Worm (Caenorhabditis elegans): ENCODE measurements around the gene C02F4.4.

The C02F4.4 gene

DNA sequence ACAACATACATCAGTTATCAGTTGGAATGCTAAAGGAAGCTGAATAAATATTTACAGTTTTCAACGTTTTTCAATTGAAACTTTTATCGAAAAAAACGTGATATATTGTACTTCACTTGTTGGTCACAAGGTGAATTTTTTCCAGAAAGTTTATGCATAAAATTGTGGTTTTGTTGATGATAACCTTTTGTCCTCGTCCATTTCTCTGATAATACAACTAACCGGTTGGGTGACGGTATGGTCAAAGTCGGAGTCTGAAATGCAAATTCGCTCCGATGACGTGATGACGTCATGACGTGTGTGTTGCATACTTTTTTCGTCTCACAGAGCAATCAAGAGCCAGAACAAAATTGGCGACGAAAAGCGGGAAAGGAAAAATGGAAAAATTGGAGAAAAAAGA, 3.6 kb downstream of the C02F4.4 start:
- TF ChIP-seq unc-62 (GFP tag; optimal IDR thresholded peaks at IDR 0.05) = no peak

DNA sequence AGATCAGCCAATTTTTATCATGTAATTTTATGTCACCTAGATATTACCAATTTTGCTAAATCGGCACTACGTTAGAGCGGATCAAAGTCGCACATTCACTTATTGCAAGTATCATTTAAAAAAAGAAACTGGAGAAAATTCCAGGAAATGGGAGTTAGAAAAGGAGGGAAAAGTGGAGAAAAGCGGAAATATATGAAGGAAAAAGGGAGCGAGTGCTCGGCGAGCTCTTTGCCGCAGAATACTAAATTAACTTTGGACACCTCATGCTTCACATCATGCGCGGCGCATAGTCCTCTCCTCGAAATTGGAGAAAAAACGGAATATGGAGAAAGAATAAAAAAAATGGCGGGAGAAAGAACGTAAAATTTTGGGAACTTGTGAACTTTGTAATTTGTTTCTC, 7.4 kb downstream of the C02F4.4 start:
- no peak for TF ChIP-seq unc-62 (GFP tag; optimal IDR thresholded peaks at IDR 0.05)

DNA sequence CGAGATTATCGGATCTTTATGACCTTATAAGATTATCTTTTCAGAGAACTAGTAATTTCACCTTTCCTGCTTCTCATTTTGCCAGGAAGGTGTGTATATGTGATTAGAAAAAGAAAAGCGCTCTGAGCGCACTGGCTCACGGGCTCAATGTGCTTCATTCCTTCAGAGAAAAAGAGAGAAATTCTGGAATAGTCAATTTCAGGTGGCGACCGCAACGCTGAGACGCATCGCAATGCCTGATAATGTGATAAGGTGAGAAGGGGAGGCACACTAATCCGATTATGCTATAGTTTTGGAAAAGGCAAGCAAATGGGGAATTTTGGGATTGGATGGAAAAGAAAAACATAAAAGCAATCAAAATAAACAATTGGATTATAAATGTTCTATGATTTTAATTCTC, 9.0 kb downstream of the C02F4.4 start:
- no peak for TF ChIP-seq unc-62 (GFP tag; optimal IDR thresholded peaks at IDR 0.05)

DNA sequence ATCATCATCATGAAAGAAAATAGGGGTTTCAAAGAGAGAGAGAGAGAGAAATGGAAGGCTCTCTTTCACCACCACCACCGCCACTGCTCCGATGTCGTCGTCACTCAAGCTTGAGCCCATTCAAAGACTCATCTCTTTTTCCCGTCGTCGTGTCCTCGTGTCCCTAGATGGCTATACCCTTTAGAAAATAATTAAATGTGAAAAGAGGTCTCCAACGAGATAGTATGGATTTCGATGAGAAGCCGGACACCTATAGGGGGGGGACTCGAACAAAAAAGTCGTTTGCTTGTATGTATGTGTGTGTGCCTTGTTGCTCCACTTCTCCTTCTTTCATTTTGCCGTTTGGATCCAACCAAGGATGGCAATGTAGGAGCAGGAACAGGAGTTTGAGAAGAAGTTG, 10.0 kb downstream of the C02F4.4 start:
- no peak for TF ChIP-seq unc-62 (GFP tag; optimal IDR thresholded peaks at IDR 0.05)

DNA sequence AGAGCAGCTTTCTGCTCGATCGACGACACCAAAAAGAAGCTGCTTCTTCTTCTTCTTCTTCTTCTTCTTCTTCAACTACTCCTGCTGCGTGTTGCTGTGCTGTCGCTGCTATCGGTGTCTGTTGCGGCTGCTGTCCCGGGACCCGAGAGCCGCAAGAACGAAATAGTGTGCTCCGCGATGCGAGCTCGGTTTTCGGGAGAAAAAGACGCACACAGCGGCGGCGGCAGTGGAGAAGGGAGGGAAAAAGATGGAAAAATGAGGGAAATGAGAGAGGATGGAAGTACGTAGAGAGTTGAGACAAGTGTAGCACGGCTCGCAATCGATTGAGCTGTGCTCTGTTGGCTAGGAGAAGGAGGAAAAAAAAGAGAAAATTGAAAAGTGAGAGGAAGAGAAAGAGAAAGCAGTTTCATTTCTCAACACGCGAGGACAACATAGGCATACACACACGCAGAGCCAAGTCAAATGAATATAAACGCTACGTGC, 11.2 kb downstream of the C02F4.4 start:
- no peak for TF ChIP-seq unc-62 (GFP tag; optimal IDR thresholded peaks at IDR 0.05)

DNA sequence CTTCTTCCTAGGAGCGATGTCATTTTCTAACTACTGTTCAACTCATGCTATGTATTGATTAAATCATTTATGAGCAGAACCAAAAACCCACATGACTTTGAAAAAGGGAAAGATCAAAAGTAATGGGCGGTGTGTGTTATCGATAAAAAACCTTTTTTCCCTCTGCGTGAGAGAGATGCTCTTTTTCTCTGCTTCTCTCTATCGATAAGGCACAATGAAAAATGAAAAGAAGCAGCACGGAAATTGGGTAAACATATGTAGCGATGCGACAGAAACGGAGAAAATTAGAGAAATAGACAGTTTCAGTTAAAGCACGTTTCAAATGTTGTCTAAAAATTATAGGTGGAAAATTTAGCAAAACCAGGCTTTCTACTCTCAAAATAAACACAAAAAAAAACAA, 12.7 kb downstream of the C02F4.4 start:
- no peak for TF ChIP-seq unc-62 (GFP tag; optimal IDR thresholded peaks at IDR 0.05)

DNA sequence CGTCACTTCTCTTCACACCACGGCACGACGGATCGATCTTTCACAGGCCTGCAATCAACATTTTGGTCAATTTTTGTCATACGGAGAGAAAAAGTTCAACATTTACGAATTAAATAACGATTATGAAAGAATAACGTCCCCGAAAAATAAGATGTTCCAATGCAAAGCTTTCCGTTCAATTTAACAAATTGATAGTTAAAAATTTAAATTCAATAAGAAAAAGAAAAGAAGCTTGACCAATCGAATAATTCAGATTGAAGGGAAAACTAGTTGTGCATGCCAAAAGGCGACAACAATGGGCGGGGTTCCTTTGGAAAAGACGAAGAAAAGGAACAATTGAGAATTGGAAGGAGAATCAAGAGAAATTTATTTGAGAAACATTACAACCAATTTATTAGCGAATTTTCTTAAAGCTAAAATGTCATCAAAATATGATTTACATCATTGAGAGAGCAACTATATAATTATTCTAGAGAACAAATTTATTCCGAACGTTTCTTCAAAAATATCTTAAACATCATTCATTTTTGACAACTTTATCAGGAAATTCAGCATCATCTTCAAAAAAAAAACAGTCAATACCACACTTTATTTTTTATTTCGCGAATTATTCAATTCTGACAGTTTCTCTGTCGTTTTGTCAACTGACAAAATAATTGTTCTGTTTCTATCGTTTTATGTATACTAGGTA, 13.3 kb downstream of the C02F4.4 start, which contains the start of gene tax-6:
tax-6 (minus strand) TSS at position 51 of the 691 bp plus-strand sequence.
- no peak for TF ChIP-seq unc-62 (GFP tag; optimal IDR thresholded peaks at IDR 0.05)

DNA sequence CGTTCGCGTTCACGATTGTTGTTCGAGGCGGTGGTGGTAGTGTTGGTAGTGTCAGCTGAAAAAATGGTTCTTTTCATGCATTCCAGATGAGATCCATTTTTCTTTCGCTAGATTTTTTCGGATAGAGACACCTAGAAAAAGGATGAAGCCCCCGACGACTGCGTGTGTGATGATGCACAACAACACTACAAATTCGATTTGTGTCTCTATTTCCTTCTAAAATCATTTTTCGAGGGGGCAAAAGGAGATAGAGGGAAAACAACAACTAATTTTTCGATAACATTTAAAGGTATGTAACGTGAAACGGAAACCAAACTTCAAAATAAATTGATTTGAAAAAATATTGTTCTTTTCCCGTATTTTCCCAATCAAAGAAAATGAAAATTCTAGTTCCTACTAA, 14.5 kb downstream of the C02F4.4 start:
- TF ChIP-seq unc-62 (GFP tag; optimal IDR thresholded peaks at IDR 0.05) = no peak

DNA sequence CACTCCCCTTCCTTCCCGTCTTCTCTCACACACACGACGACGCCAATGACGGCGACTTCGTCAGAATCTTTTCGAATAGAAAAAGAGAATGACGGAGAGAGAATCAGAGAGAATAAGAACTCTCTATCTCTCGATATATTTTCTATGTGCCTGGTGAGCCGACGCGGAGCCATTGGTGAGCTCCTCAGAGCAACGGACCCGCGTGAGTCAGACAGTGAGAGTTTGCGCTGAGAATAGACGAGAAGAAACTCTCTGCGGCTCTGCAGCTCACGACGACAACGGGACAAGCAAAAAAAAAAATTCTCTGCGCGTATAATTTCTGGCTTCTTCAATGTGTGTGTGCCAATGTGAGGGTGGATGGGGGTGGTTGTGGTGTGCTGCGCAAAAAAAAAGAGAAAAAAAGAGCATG, 15.1 kb downstream of the C02F4.4 start:
- TF ChIP-seq unc-62 (GFP tag; optimal IDR thresholded peaks at IDR 0.05) = no peak

DNA sequence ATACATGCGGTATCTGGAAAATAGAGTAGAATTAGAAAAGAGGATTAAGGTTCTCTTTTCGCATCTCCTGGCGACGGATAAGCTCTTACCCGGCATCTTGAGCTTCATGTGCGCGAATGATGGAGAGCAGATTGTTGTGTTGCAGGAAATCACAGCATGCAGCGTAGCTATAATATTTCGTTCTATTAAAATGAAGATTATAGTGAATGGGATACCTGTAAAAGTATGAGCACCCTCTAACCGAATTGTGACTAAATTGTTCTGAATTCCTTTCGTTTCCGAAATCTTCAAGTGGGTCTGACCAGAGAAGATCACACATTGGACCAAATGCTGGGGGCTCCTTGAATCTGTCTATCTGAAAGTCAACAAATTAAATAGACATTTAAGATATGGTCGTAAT, 16.6 kb downstream of the C02F4.4 start:
- TF ChIP-seq unc-62 (GFP tag; optimal IDR thresholded peaks at IDR 0.05) = no peak

DNA sequence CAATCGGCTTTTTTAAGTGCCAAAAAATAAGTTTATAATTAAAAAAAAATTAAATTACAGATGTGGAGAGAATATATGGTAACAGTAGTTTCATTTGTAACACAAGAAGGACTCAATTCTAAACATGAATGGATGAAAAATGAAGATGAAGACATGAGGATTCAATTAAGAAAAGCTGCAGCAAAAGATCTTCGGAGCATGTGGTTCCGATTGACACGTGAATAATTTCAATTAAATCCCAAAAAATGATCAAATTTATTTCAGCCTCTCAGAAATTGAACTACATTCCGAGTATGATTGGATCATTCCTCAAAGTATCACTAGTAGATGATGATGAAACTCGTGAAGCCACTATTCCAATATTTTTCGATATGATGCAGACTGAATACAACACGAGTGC, 25.6 kb downstream of the C02F4.4 start:
- no peak for TF ChIP-seq unc-62 (GFP tag; optimal IDR thresholded peaks at IDR 0.05)

DNA sequence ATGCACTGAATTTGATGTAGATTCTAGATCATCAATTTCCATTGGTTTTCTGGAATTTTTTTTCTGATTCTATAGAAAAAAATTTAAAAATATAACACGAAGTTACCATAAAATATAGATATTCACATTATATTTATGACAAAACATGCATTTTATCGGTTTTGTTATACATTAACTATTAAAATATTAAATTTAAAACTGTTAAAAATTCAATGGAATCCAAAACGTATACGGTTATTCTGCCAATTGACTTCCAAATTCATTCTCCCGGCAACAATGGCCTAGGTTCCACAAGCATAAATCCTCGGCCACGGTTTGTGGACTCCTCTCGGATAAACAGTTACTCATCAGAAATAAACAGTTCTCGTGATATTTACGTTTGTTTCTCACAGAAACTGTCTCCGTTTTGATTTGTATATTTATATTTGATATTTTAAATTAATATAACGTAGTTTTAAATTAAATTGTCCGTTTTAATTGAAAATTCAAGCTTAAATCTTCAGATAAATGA, 31.4 kb downstream of the C02F4.4 start, which contains the start of the genes F01D4.5 and ced-5:
F01D4.5 (minus strand) TSS at position 51 of the 511 bp plus-strand sequence.
ced-5 (plus strand) TSS at position 504 of the 511 bp plus-strand sequence.
- no peak for TF ChIP-seq unc-62 (GFP tag; optimal IDR thresholded peaks at IDR 0.05)

DNA sequence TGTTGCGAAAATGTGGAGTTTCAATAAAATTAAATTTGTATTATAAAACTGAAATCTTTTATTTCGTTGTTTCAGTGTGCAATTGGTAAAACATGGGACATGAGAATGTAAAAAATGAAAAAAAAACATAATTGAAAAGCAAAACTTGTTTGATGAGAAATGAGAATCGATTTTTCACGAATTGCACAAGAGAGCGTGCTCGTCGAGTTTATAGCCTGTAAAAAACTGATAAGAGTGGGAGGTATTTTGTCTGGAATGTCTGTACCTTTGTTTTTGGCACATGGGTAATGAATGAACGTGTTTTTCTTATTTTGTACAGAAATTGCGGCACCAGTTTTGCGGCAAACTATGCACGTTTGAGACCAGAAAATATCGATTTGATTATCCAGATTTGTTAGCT, 32.4 kb downstream of the C02F4.4 start:
- no peak for TF ChIP-seq unc-62 (GFP tag; optimal IDR thresholded peaks at IDR 0.05)

DNA sequence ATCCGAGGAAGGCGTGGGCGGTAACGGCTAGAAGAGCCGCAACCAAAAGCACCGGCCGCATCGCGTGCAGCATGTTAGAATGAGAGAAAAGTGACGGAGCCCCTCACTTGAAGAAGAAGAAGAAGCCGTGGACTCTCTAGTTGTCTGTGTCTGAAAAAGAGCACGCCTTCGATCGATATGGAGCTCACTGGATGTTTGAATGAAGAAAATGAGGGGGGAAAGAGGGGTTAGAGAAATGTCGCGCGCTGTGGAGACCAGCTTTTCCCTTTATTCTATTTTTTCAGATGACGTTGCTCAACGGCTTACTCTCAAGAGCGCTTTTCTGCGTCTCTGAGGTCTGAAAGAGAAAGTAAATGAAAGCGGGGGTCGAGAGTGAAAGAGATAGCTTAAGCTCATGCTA, 33.3 kb downstream of the C02F4.4 start, which contains the start of gene egl-21:
egl-21 (minus strand) TSS at position 150 of the 400 bp plus-strand sequence.
- TF ChIP-seq unc-62 (GFP tag; optimal IDR thresholded peaks at IDR 0.05) = no peak

DNA sequence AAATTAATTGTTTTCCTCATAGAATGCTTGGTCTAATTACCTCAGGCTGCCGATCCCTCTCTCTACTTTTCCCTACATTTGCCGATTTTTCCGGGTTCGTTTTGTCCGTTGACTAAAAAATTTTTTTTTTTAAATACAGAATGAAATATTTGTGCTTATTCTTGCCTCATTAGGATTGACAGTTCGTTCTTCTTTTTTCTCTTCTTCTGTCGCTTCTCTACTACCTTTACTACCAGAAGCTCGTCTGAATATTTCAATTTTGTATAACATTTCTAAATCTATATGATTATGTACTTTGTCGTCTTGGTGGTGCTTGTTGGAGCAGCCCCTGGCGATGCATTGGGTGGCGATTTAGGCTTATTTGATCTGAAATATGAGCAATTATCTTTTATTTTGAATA, 39.8 kb downstream of the C02F4.4 start:
- TF ChIP-seq unc-62 (GFP tag; optimal IDR thresholded peaks at IDR 0.05) = no peak

DNA sequence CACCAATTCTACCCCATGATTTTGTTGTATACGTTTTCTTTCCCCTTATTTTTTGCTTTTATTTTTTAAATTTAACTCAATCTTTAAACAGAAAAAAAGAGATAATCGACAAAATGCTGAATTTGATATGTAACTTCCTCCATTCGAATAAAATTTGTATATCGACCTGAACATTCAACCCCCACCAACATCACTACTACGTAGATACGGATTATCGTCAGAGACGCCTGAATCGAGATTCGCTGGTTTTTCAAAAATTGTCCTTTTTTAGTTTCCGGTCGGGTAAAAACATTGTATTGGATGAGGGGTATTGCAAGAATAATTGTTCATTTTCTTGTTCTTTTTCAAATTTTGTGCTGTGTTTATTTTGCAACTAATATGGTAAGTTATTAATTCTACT, 42.5 kb downstream of the C02F4.4 start, which contains the start of gene bgnt-1.1:
bgnt-1.1 (plus strand) TSS at position 301 of the 400 bp plus-strand sequence.
- no peak for TF ChIP-seq unc-62 (GFP tag; optimal IDR thresholded peaks at IDR 0.05)

DNA sequence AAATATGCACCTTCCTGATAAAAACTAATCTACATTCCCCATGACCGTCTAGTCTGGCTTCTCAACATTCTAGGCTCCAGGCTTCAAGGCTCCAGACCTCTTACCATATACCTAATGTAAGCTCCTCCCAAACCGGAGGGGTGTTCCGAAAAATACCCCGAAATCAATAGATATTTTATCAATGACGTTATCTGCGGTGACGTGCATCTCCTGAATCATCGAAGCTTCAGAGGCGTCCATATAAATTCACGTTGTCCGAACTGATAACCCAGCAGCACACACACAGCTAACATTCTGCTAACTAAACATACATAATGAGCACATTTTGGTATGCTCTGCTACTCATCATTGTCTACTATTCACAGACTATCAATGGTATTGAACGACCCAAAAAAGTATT, 45.5 kb downstream of the C02F4.4 start, which contains the start of gene ugt-44:
ugt-44 (plus strand) TSS at position 248 of the 400 bp plus-strand sequence.
- no peak for TF ChIP-seq unc-62 (GFP tag; optimal IDR thresholded peaks at IDR 0.05)
